Fruit fly (Drosophila melanogaster): ENCODE measurements around the gene slif.

Gene slif

DNA sequence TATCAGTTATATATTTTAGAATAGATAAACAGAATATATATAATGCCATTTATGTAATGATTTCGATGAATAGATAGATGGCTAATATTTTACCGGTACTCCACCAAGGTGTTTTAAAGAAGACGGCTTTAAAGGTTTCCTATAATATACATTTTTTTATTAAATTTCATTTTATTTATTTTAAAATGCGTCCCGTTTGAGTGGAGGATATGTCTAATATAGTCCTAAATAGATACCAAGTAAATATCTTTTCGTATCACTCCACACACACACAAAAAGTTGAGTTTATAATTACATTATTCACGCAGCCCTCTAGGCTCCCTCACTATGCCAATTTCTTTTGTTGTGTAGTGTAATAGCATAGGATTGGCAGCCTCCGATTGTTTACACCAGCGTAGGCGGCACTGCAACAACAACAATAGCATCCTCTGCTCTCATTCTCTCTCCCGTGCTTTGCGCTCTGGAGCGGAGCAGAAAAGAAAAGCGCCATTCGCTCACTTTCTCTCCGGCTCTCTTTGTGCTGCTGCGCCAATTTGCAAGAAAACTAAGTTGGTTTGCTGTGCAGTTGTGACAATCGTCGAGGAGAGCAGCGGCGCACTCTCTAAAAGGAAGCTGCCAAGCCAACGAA is 29.2 kb downstream of the slif start, which contains the start of gene CG12768 (continued):
- TF ChIP-seq achi (GFP tag; optimal IDR thresholded peaks at IDR 0.05) (peak; percentile 37), Hr38 (GFP tag; optimal IDR thresholded peaks at IDR 0.05) (no peak), ss (GFP tag; optimal IDR thresholded peaks at IDR 0.05) (peak; percentile 37 to 55), Sox15 (GFP tag; optimal IDR thresholded peaks at IDR 0.05) (peak; percentile 3), Smox (GFP tag; optimal IDR thresholded peaks at IDR 0.05) (no peak), CG6808 (GFP tag; optimal IDR thresholded peaks at IDR 0.05) (peak; percentile 58), salr (GFP tag; optimal IDR thresholded peaks at IDR 0.05) (peak in 1 of 2 experiments; percentile 48), CG31627 (GFP tag; optimal IDR thresholded peaks at IDR 0.05) (no peak), topi (GFP tag; optimal IDR thresholded peaks at IDR 0.05) (peak; percentile 16), CG1621 (tag; optimal IDR thresholded peaks at IDR 0.05) (peak; percentile 15), fd59A (GFP tag; optimal IDR thresholded peaks at IDR 0.05) (peak; percentile 31), Gug (GFP tag; IDR thresholded peaks at IDR 0.05) (no peak), CG32006 (GFP tag; optimal IDR thresholded peaks at IDR 0.05) (peak; percentile 78), Met (GFP tag; optimal IDR thresholded peaks at IDR 0.05) (peak; percentile 7), esn (GFP tag; optimal IDR thresholded peaks at IDR 0.05) (peak; percentile 41), Lpt (GFP tag; optimal IDR thresholded peaks at IDR 0.05) (no peak), Eip75B (GFP tag; optimal IDR thresholded peaks at IDR 0.05) (no peak), CG6163 (GFP tag; IDR thresholded peaks at IDR 0.05) (no peak), eg (GFP tag; IDR thresholded peaks at IDR 0.05) (0 out of 3 replicates have a peak, but pooled peaks have one; percentile 34), fkh (GFP tag; optimal IDR thresholded peaks at IDR 0.05) (no peak), CG11902 (GFP tag; optimal IDR thresholded peaks at IDR 0.05) (no peak), net (GFP tag; optimal IDR thresholded peaks at IDR 0.05) (no peak), fd85E (GFP tag; optimal IDR thresholded peaks at IDR 0.05) (no peak), CG6276 (GFP tag; optimal IDR thresholded peaks at IDR 0.05) (peak; percentile 45), Hr39 (GFP tag; optimal IDR thresholded peaks at IDR 0.05) (peak; percentile 27), Eip78C (GFP tag) (peak; percentile 41), Hr4 (GFP tag; optimal IDR thresholded peaks at IDR 0.05) (no peak), Ets96B (tag; optimal IDR thresholded peaks at IDR 0.05) (peak; percentile 57), Sox102F (GFP tag; optimal IDR thresholded peaks at IDR 0.05) (no peak), CG16779 (tag; optimal IDR thresholded peaks at IDR 0.05) (peak; percentile 47), CG6792 (GFP tag; optimal IDR thresholded peaks at IDR 0.05) (no peak), CG4318 (GFP tag; optimal IDR thresholded peaks at IDR 0.05) (peak; percentile 54), Blimp-1 (GFP tag; optimal IDR thresholded peaks at IDR 0.05) (peak; percentile 18)

dm6 chr3L:22940249-22940648 is 59.4 kb downstream of the slif start:
- TF ChIP-seq CG32006 (GFP tag; optimal IDR thresholded peaks at IDR 0.05) (no peak), svp (GFP tag) (peak; percentile 11)
